Worm (Caenorhabditis elegans) whole organism, dauer: ENCODE results near the gene nlp-46.

Experiments used
- unc-62 ChIP-seq: sonication (generic microtip); optimal IDR thresholded peaks from 2 replicates; lab custom pipeline; 2017; ENCODE audit warnings: missing biosample characterization, missing genetic modification reagents, missing genetic modification characterization

nlp-46 gene

DNA sequence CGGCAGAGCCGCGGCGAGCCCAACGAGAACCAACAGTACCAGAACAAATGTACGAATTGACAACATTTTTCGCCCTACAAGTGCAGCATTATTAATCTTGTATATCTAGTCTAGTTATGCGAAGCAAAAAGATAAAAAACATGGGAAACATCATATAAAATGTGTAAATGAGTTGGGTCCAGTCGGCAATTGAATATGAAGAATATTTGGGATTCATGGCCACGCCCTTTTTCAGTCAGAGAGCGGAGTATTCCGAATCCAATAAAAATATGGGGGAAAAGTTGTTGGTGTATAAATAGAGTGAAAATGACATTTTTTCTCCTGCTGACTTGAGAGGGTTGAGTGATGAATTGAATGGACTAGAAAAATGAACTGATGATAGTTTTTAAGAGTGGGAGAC, at the start of gene nlp-46:
Gene nlp-46, minus strand, starts transcription at position 101 of the 400 bp plus-strand sequence.
- TF ChIP-seq unc-62: no peak

DNA sequence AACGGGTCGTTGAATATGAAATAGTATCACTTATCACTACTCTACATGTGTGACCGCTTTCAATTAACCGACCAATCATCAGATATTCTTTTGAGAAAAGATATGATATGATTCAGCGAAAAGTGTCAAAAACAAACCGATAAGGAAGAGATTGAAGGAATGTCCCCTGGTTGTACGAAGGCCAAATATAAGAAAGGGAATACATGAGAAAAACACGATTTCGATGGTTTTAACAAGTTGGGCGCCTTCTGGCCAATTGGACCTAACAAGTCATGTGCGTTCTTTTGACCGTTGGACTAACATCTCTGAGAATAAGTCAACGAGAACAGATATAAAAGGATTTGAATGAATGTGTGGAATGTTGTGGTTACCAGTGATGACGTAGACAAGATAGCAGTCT, 49.8 kb upstream of the nlp-46 start:
- no peak for TF ChIP-seq unc-62

- no peak for TF ChIP-seq unc-62
Observed at ce11 chrV:12554172-12555031, 48.3 kb upstream of the nlp-46 start.

DNA sequence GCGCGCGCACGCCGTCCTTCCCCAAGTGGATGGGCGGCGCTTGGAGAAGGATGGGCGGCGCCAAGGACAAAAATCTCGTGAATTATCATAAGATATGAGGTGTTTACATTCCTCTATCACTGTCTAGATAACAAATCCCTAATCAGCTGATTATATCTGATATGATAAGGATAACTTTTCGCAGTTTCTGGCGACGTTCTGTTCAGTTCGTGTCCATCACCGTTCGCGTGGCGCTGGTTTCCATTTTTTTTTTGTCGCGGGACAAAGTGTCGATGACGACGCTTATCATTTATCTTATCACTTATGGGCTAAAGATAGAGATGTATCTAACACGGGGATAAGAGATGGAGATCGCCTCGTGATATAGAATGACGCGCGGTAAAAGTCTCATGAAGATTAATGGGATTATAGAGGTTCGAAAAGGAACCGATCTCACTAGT, 47.2 kb upstream of the nlp-46 start:
- no peak for TF ChIP-seq unc-62

- no peak for TF ChIP-seq unc-62
Observed at ce11 chrV:12552671-12553212, 46.7 kb upstream of the nlp-46 start, which contains the start of gene F45D3.4. F45D3.4 (minus strand) TSS chrV:12553191.

DNA sequence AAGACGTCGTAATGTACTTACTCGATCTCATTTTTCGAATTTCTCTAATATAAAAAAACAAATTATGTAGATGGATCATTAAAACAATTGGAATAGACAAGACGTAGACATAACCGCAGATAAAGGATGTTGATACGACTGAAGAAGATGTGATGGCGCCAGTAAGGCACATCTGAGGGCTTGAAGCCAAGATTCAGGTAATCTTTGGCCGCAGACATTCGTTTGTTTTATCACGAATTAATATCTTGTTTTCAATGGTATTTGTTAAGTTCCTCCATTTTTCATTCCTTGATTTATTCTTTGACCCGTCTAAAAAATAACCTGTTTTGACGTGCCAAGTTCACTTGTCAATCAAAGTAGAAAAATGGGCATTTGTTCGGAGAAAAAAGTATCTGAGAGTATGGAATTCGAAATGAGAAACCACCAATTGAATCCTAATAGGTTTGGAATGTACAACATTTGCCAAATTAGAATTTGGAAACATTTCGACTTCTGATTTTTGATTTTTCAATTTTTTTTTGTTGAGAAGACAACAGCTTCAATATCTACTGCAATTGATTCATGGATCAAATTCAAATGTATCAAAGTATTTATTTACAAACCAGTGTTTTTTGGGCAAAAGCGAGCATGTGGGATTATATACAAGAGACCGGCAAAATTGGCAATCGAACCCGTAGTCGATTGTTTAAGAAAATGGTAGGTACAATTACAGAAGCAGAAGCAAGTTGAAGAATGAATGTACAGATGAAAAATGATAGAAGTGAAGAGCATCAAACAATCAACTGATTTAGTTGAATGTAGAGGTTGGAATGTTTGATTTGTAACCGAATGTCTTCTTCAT, 45.8 kb upstream of the nlp-46 start:
- TF ChIP-seq unc-62: no peak

ce11 chrV:12550755-12551154, 44.7 kb upstream of the nlp-46 start:
- TF ChIP-seq unc-62: no peak

ce11 chrV:12550036-12550626, 44.0 kb upstream of the nlp-46 start, which contains the start of gene F45D3.3:
F45D3.3 (minus strand) TSS chrV:12550385.
- TF ChIP-seq unc-62: no peak

- no peak for TF ChIP-seq unc-62
Observed at ce11 chrV:12549604-12550003, 43.5 kb upstream of the nlp-46 start.

DNA sequence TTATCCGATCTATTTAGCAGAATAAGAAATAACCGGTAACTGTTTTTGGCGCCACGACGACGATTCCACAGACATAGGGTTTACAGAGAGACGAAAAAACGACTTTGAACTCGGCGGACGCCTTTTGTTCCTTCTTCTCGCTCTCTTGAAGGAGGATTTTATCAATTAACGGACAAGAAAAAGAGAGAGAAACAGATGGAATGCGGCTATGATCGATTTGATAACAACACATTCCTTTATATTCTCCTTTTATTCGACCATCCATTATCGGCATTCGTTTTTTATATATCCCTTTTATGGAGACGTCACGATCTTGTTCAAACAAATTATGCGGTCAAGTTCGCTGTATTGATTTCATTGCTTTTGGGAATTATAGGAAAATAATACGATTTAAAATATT, 42.7 kb upstream of the nlp-46 start:
- no peak for TF ChIP-seq unc-62

DNA sequence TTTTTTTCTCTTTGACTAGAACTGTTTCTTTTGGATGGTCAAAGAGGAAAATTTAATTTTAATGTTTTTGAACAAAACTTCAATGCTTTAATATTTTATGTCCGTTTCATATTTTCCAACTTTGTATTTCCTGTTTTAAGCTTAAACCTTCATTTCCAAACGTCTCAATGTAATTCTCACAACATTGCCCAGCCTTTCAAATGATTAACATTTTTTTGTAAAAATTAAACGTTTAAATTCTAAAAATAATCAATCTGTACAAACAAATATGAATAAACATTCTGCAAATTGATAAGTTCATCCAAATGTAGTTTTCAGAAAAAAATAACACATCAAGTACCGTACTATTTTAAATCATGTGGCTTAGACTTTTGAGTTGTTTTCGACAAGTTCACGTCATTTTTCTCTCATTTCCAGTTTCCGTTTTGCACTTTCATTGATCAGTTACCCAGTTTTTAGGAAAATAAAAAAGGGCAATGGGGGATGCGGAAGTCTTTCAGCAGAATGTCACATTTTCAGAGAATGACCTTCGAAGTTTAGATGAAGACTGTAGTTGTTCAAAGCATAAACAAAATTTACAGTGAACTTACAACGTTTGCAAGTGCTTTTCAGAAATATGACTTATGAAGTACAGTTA, 36.7 kb upstream of the nlp-46 start:
- no peak for TF ChIP-seq unc-62

DNA sequence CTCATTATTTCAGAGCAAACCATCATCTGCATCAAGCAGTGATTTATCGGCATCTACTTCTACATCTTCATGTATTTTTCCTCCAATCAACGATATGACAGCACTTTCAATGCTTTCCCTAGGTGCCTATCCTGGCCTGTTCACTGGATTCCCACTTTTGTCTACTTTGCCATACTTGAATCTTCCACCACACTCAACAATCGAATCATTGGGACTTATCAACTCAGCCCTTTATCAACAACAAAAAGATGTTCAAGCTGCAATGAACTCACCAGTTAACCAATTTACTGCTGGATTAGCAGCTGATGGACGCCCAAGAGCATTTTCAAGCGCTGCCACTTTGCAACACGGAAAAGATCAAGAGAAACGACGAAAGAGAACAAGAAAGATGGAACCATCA, 35.1 kb upstream of the nlp-46 start:
- TF ChIP-seq unc-62: no peak

- TF ChIP-seq unc-62: no peak
Observed at ce11 chrV:12540739-12541138, 34.7 kb upstream of the nlp-46 start, which contains the start of gene F45D3.2. F45D3.2 (plus strand) TSS chrV:12541039.

DNA sequence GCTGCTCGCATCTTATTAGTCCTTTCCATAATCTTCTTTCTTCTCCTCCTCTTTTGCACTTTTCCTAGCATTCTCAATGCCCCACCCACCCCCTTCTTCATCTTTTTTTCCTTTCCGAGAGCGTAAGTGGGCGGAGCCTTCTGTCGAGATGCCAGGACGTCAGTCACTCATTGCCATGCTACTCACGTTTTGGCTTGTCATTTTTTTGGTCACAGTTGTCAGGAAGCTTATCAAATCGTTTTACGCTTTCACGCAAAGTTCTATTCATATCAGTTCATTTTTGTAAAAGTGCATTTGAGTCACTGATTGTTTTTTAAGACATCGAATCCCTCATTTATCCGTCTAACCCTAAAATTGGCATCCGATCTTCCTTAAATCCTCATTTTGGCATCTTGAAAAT, 33.9 kb upstream of the nlp-46 start:
- TF ChIP-seq unc-62: no peak

ce11 chrV:12538984-12539852, 33.1 kb upstream of the nlp-46 start:
- no peak for TF ChIP-seq unc-62
